Worm (Caenorhabditis elegans): ENCODE data around the gene F10D7.3.
A peak's percentile ranks its signal among the peaks of the same experiment; 100 is the strongest.

The F10D7.3 gene

ce11 chrX:17396456-17396855 lies 22.0 kb upstream of the F10D7.3 start, which contains the start of the genes vap-1 and F11C7.2:
TSS of gene vap-1 (minus strand) at chrX:17396556.
TSS of gene F11C7.2 (plus strand) at chrX:17396814.
- TF ChIP-seq nfya-1 (tag; optimal IDR thresholded peaks at IDR 0.05) (no peak), tbx-7 (tag; optimal IDR thresholded peaks at IDR 0.05) (no peak), fkh-10 (GFP tag; optimal IDR thresholded peaks at IDR 0.05) (no peak), sdc-2 (tag; optimal IDR thresholded peaks at IDR 0.05) (no peak), ceh-22 (tag; optimal IDR thresholded peaks at IDR 0.05) (no peak), odd-2 (tag; optimal IDR thresholded peaks at IDR 0.05) (no peak), tbx-2 (tag; optimal IDR thresholded peaks at IDR 0.05) (no peak), fkh-6 (tag; optimal IDR thresholded peaks at IDR 0.05) (no peak), dve-1 (tag; optimal IDR thresholded peaks at IDR 0.05) (no peak), ets-4 (tag; optimal IDR thresholded peaks at IDR 0.05) (no peak), C08G9.2 (tag; optimal IDR thresholded peaks at IDR 0.05) (no peak), lim-6 (tag; optimal IDR thresholded peaks at IDR 0.05) (no peak), ref-2 (tag; optimal IDR thresholded peaks at IDR 0.05) (no peak), eyg-1 (tag; optimal IDR thresholded peaks at IDR 0.05) (no peak), unc-86 (tag; optimal IDR thresholded peaks at IDR 0.05) (no peak)

DNA sequence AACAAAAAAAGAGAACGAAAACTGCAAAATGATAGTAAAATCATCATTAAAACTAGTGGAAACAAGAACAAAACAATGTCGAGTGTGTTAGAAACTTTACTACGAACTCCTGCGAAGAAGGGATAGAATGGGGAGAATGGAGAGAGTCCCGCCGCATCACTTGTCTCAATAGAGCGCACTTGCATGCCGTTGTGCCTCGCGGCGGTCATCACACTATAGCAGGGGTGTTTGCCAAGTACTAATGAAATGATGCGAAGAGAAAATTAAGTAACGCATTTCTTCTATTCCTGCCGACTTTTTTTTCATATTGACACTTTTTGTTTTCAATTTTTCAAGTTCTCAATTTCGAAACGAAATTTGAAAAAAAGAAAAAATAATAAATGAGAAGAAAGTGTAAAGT lies 17.7 kb upstream of the F10D7.3 start:
- TF ChIP-seq K02D7.2 (tag; optimal IDR thresholded peaks at IDR 0.05) = no peak
- no peak for TF ChIP-seq K09A11.1 (tag; optimal IDR thresholded peaks at IDR 0.05; ENCODE audit: insufficient read depth)
- TF ChIP-seq nhr-232 (tag; optimal IDR thresholded peaks at IDR 0.05) = no peak
- no peak for TF ChIP-seq unc-86 (tag; optimal IDR thresholded peaks at IDR 0.05)
- TF ChIP-seq fax-1 (tag; optimal IDR thresholded peaks at IDR 0.05) = no peak
- no peak for TF ChIP-seq hlh-6 (tag; optimal IDR thresholded peaks at IDR 0.05)
- peak; percentile 21 for TF ChIP-seq ceh-34 (tag; optimal IDR thresholded peaks at IDR 0.05)
- no peak for TF ChIP-seq sox-4 (tag; optimal IDR thresholded peaks at IDR 0.05)
- TF ChIP-seq hlh-30 (tag; optimal IDR thresholded peaks at IDR 0.05; ENCODE audit: insufficient read depth) = peak; percentile 67
- no peak for TF ChIP-seq lim-6 (tag; optimal IDR thresholded peaks at IDR 0.05)
- no peak for TF ChIP-seq ceh-6 (GFP tag; optimal IDR thresholded peaks at IDR 0.05)
- TF ChIP-seq Y22D7AL.16 (tag; optimal IDR thresholded peaks at IDR 0.05) = no peak
- TF ChIP-seq ahr-1 (tag; optimal IDR thresholded peaks at IDR 0.05) = no peak
- no peak for TF ChIP-seq ceh-24 (tag; optimal IDR thresholded peaks at IDR 0.05)
- TF ChIP-seq pqm-1 (tag; optimal IDR thresholded peaks at IDR 0.05) = no peak
- TF ChIP-seq odd-2 (tag; optimal IDR thresholded peaks at IDR 0.05) = no peak
- TF ChIP-seq sox-2 (GFP tag; IDR thresholded peaks at IDR 0.05) = no peak
- no peak for TF ChIP-seq nhr-11 (tag; optimal IDR thresholded peaks at IDR 0.05)
- TF ChIP-seq tbx-7 (tag; optimal IDR thresholded peaks at IDR 0.05) = no peak
- no peak for TF ChIP-seq unc-3 (GFP tag; conservative IDR thresholded peaks at IDR 0.05)
- no peak for TF ChIP-seq unc-3 (tag; optimal IDR thresholded peaks at IDR 0.05)
- no peak for TF ChIP-seq mec-3 (tag; optimal IDR thresholded peaks at IDR 0.05; ENCODE audit: borderline replicate concordance)
- no peak for TF ChIP-seq ceh-48 (tag; optimal IDR thresholded peaks at IDR 0.05)
- no peak for TF ChIP-seq pha-4 (tag; optimal IDR thresholded peaks at IDR 0.05)
- no peak for TF ChIP-seq F13H6.1 (tag; optimal IDR thresholded peaks at IDR 0.05)
- TF ChIP-seq ceh-19 (GFP tag; optimal IDR thresholded peaks at IDR 0.05) = no peak
- no peak for TF ChIP-seq npax-4 (tag; optimal IDR thresholded peaks at IDR 0.05)
- TF ChIP-seq C08G9.2 (tag; optimal IDR thresholded peaks at IDR 0.05) = no peak
- no peak for TF ChIP-seq elt-4 (tag; optimal IDR thresholded peaks at IDR 0.05)
- no peak for TF ChIP-seq che-1 (tag; optimal IDR thresholded peaks at IDR 0.05)
- TF ChIP-seq unc-55 (GFP tag; optimal IDR thresholded peaks at IDR 0.05) = peak; percentile 43
- TF ChIP-seq ceh-2 (tag; optimal IDR thresholded peaks at IDR 0.05) = no peak
- no peak for TF ChIP-seq ceh-9 (tag; optimal IDR thresholded peaks at IDR 0.05)
- no peak for TF ChIP-seq ets-4 (tag; optimal IDR thresholded peaks at IDR 0.05)
- TF ChIP-seq ceh-22 (tag; optimal IDR thresholded peaks at IDR 0.05) = no peak
- peak; percentile 56 for TF ChIP-seq tbx-2 (tag; optimal IDR thresholded peaks at IDR 0.05)
- TF ChIP-seq hlh-8 (tag; optimal IDR thresholded peaks at IDR 0.05) = no peak
- no peak for TF ChIP-seq madf-2 (tag; optimal IDR thresholded peaks at IDR 0.05)
- no peak for TF ChIP-seq hlh-13 (GFP tag; optimal IDR thresholded peaks at IDR 0.05)
- peak; percentile 75 for TF ChIP-seq sdc-2 (tag; optimal IDR thresholded peaks at IDR 0.05)
- peak; percentile 9 for TF ChIP-seq ref-2 (tag; optimal IDR thresholded peaks at IDR 0.05)
- no peak for TF ChIP-seq eyg-1 (tag; optimal IDR thresholded peaks at IDR 0.05)
- no peak for TF ChIP-seq hlh-15 (tag; optimal IDR thresholded peaks at IDR 0.05)
- TF ChIP-seq nfya-1 (tag; optimal IDR thresholded peaks at IDR 0.05) = peak; percentile 36
- no peak for TF ChIP-seq zip-5 (tag; optimal IDR thresholded peaks at IDR 0.05)
- no peak for TF ChIP-seq dve-1 (tag; optimal IDR thresholded peaks at IDR 0.05)
- no peak for TF ChIP-seq ttx-3 (tag; optimal IDR thresholded peaks at IDR 0.05)
- no peak for TF ChIP-seq C38D4.7 (GFP tag; optimal IDR thresholded peaks at IDR 0.05)
